Fruit fly (Drosophila melanogaster): Measurements from ENCODE around the gene CG15034.

The CG15034 gene

dm6 chrX:7347406-7347805 is at the start of gene CG15034:
TSS of gene CG15034 (minus strand) at chrX:7347506.
- no peak for TF ChIP-seq CG9948 (tag; optimal IDR thresholded peaks at IDR 0.05)
- no peak for TF ChIP-seq Snoo (tag; optimal IDR thresholded peaks at IDR 0.05)
- no peak for TF ChIP-seq CG4496 (GFP tag; IDR thresholded peaks at IDR 0.05)
- no peak for TF ChIP-seq Pif1B (GFP tag; optimal IDR thresholded peaks at IDR 0.05)
- no peak for TF ChIP-seq CG32121 (GFP tag; IDR thresholded peaks at IDR 0.05)
- no peak for TF ChIP-seq CG14655 (GFP tag; optimal IDR thresholded peaks at IDR 0.05)
- no peak for TF ChIP-seq Pif1A (GFP tag; optimal IDR thresholded peaks at IDR 0.05)
- no peak for TF ChIP-seq CG17806 (tag; optimal IDR thresholded peaks at IDR 0.05)
- TF ChIP-seq CG13204 (GFP tag; optimal IDR thresholded peaks at IDR 0.05) = no peak
- TF ChIP-seq EcR (GFP tag; optimal IDR thresholded peaks at IDR 0.05) = no peak
- TF ChIP-seq CG34367 (tag; optimal IDR thresholded peaks at IDR 0.05) = no peak
- no peak for TF ChIP-seq Ets98B (GFP tag; IDR thresholded peaks at IDR 0.05)
- TF ChIP-seq gl (tag; optimal IDR thresholded peaks at IDR 0.05) = no peak
- no peak for TF ChIP-seq CG8301 (tag; optimal IDR thresholded peaks at IDR 0.05)
- no peak for TF ChIP-seq CG15710 (tag; optimal IDR thresholded peaks at IDR 0.05)
- no peak for TF ChIP-seq fd96Ca (GFP tag; IDR thresholded peaks at IDR 0.05)

- TF ChIP-seq CG4496 (GFP tag; IDR thresholded peaks at IDR 0.05) = no peak
Measured at dm6 chrX:7382890-7383289, 35.6 kb upstream of the CG15034 start, which contains the start of gene CG42781. TSS of gene CG42781 (minus strand) at chrX:7382990.

DNA sequence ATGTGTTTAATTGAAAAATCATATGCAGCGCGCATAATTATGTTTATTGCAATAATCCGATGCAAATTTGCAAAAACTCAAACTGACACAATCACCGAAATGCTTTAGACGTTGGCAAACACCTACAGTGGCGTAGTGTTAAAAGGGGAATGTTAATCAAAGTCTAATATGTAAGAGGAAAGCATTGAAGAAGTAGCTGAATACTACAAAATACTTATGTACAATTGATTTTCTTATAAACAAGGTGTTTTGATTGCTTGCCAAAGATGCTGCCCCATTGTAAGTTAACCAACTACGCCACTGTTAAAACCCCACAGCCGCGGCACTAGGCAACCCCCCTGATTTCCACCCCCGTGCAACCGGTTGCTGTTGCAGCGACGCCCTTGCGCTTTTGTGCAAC is 32.3 kb upstream of the CG15034 start:
- TF ChIP-seq CG8301 (tag; optimal IDR thresholded peaks at IDR 0.05) (peak; percentile 21), EcR (GFP tag; optimal IDR thresholded peaks at IDR 0.05) (no peak), Pif1A (GFP tag; optimal IDR thresholded peaks at IDR 0.05) (peak; percentile 37), Ets98B (GFP tag; IDR thresholded peaks at IDR 0.05) (no peak), D1 (tag; optimal IDR thresholded peaks at IDR 0.05) (no peak), CG8159 (tag; optimal IDR thresholded peaks at IDR 0.05) (peak; percentile 52), fd96Ca (GFP tag; IDR thresholded peaks at IDR 0.05) (peak; percentile 45; the same call in 1 of the 3 replicates), Snoo (tag; optimal IDR thresholded peaks at IDR 0.05) (no peak), CG10348 (GFP tag; IDR thresholded peaks at IDR 0.05) (no peak), Pif1B (GFP tag; optimal IDR thresholded peaks at IDR 0.05) (no peak), CG17806 (tag; optimal IDR thresholded peaks at IDR 0.05) (no peak), CG14655 (GFP tag; optimal IDR thresholded peaks at IDR 0.05) (peak; percentile 37), CG4496 (GFP tag; IDR thresholded peaks at IDR 0.05) (no peak), CG34367 (tag; optimal IDR thresholded peaks at IDR 0.05) (peak; percentile 8), CG15710 (tag; optimal IDR thresholded peaks at IDR 0.05) (peak; percentile 43), CG9948 (tag; optimal IDR thresholded peaks at IDR 0.05) (peak; percentile 35), CG13204 (GFP tag; optimal IDR thresholded peaks at IDR 0.05) (no peak), rn (GFP tag; IDR thresholded peaks at IDR 0.05) (no peak), gl (tag; optimal IDR thresholded peaks at IDR 0.05) (no peak), CG32121 (GFP tag; IDR thresholded peaks at IDR 0.05) (no peak), CG12605 (GFP tag; IDR thresholded peaks at IDR 0.05) (no peak)

dm6 chrX:7377840-7378239 is 30.5 kb upstream of the CG15034 start, which contains the start of gene CheA7a:
TSS of gene CheA7a (plus strand) at chrX:7378140.
- TF ChIP-seq CG15710 (tag; optimal IDR thresholded peaks at IDR 0.05) = no peak
- TF ChIP-seq CG4496 (GFP tag; IDR thresholded peaks at IDR 0.05) = no peak
- TF ChIP-seq EcR (GFP tag; optimal IDR thresholded peaks at IDR 0.05) = no peak
- TF ChIP-seq CG8159 (tag; optimal IDR thresholded peaks at IDR 0.05) = no peak

DNA sequence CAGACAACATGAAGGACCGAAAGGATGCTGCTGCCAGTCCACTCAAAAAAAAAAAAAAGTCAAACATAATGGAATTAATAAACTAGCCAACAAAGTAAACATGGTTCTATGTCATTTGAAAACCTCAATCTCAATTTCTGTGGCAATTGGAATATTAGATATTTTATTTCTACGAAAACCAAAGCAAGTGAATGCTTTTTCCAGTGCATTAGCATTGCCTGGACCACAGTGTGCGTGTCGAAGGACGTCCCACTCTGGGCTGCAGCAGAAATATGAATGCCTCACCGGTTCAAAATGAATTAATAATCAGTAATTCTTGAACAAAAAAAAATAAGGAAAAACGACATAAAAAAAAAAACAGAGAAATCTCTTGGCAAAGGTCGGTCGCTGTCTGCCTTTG is 25.2 kb upstream of the CG15034 start:
- peak; percentile 35 for TF ChIP-seq CG8159 (tag; optimal IDR thresholded peaks at IDR 0.05)
- peak; percentile 26 for TF ChIP-seq CG15710 (tag; optimal IDR thresholded peaks at IDR 0.05)
- peak; percentile 15 for TF ChIP-seq CG17806 (tag; optimal IDR thresholded peaks at IDR 0.05)
- no peak for TF ChIP-seq CG32121 (GFP tag; IDR thresholded peaks at IDR 0.05)

dm6 chrX:7368361-7368760 is 21.1 kb upstream of the CG15034 start:
- TF ChIP-seq CG4496 (GFP tag; IDR thresholded peaks at IDR 0.05) = no peak
- TF ChIP-seq rn (GFP tag; IDR thresholded peaks at IDR 0.05) = no peak
- no peak for TF ChIP-seq CG32121 (GFP tag; IDR thresholded peaks at IDR 0.05)
- TF ChIP-seq gl (tag; optimal IDR thresholded peaks at IDR 0.05) = no peak
- no peak for TF ChIP-seq CG8159 (tag; optimal IDR thresholded peaks at IDR 0.05)
- no peak for TF ChIP-seq EcR (GFP tag; optimal IDR thresholded peaks at IDR 0.05)
- TF ChIP-seq CG15710 (tag; optimal IDR thresholded peaks at IDR 0.05) = no peak
- no peak for TF ChIP-seq Pif1A (GFP tag; optimal IDR thresholded peaks at IDR 0.05)
- TF ChIP-seq Snoo (tag; optimal IDR thresholded peaks at IDR 0.05) = no peak
- no peak for TF ChIP-seq CG9948 (tag; optimal IDR thresholded peaks at IDR 0.05)
- TF ChIP-seq fd96Ca (GFP tag; IDR thresholded peaks at IDR 0.05) = no peak

DNA sequence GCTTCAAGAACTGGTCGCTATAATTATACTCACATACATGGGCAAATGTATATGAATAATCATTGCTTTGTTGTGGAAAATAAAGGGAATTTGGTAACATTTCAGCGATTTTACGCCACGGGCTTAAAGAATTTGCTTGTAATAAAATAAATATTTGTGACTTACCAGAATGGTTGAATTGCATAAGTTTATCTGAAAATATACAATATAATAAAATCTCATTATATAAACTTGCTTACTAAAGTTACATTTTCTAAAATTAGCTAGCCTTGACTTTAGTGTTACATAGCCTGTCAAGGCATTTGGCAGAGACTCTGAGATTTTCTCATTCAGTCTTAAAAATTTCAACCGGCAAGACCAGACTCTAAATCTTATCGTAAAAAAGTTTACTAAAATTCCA is 11.2 kb upstream of the CG15034 start, which contains the start of gene CG1999:
CG1999 (plus strand) TSS at position 301 of the 400 bp plus-strand sequence.
- TF ChIP-seq CG4496 (GFP tag; IDR thresholded peaks at IDR 0.05) (no peak), rn (GFP tag; IDR thresholded peaks at IDR 0.05) (no peak), CG12605 (GFP tag; IDR thresholded peaks at IDR 0.05) (no peak), CG15710 (tag; optimal IDR thresholded peaks at IDR 0.05) (no peak), CG10348 (GFP tag; IDR thresholded peaks at IDR 0.05) (no peak), Pif1B (GFP tag; optimal IDR thresholded peaks at IDR 0.05) (no peak), CG32121 (GFP tag; IDR thresholded peaks at IDR 0.05) (no peak), CG34367 (tag; optimal IDR thresholded peaks at IDR 0.05) (no peak), fd96Ca (GFP tag; IDR thresholded peaks at IDR 0.05) (no peak), Pif1A (GFP tag; optimal IDR thresholded peaks at IDR 0.05) (no peak), CG8301 (tag; optimal IDR thresholded peaks at IDR 0.05) (no peak), gl (tag; optimal IDR thresholded peaks at IDR 0.05) (no peak), CG9948 (tag; optimal IDR thresholded peaks at IDR 0.05) (no peak), Ets98B (GFP tag; IDR thresholded peaks at IDR 0.05) (no peak), D1 (tag; optimal IDR thresholded peaks at IDR 0.05) (no peak)
